Worm (Caenorhabditis elegans): Measurements from ENCODE around the gene F52H2.3.

F52H2.3 gene

ce11 chrX:2527877-2528276 lies 13.0 kb downstream of the F52H2.3 start (continued):
- TF ChIP-seq madf-6 (GFP tag; IDR thresholded peaks at IDR 0.05) = no peak; the same call in 1 of the 2 replicates
- no peak for TF ChIP-seq cebp-1 (GFP tag; IDR thresholded peaks at IDR 0.05)
- peak; percentile 56 for TF ChIP-seq cebp-1 (tag; optimal IDR thresholded peaks at IDR 0.05)
- peak; percentile 45; the same call in 1 of the 2 replicates for TF ChIP-seq mcd-1 (GFP tag; IDR thresholded peaks at IDR 0.05)
- TF ChIP-seq nhr-90 (tag; optimal IDR thresholded peaks at IDR 0.05) = peak; percentile 71

ce11 chrX:2527194-2527593 lies 13.7 kb downstream of the F52H2.3 start:
- no peak for TF ChIP-seq C17E4.6 (GFP tag; IDR thresholded peaks at IDR 0.05)
- TF ChIP-seq B0019.2 (GFP tag; conservative IDR thresholded peaks at IDR 0.05) = no peak
- TF ChIP-seq B0035.1 (tag; optimal IDR thresholded peaks at IDR 0.05) = no peak
- TF ChIP-seq ztf-18 (tag; optimal IDR thresholded peaks at IDR 0.05) = no peak
- TF ChIP-seq madf-3 (GFP tag; IDR thresholded peaks at IDR 0.05) = no peak
- TF ChIP-seq repo-1 (tag; optimal IDR thresholded peaks at IDR 0.05) = no peak
- TF ChIP-seq K11D2.4 (GFP tag; IDR thresholded peaks at IDR 0.05) = no peak
- TF ChIP-seq nhr-120 (GFP tag; IDR thresholded peaks at IDR 0.05) = no peak
- no peak for TF ChIP-seq F49E8.2 (tag; optimal IDR thresholded peaks at IDR 0.05; ENCODE audit: insufficient read depth)
- TF ChIP-seq dpff-1 (tag; optimal IDR thresholded peaks at IDR 0.05) = no peak
- TF ChIP-seq akir-1 (GFP tag; optimal IDR thresholded peaks at IDR 0.05) = no peak
- no peak for TF ChIP-seq K12H6.12 (tag; optimal IDR thresholded peaks at IDR 0.05)

ce11 chrX:2526078-2526477 lies 14.8 kb downstream of the F52H2.3 start:
- TF ChIP-seq F33H1.4 (GFP tag; IDR thresholded peaks at IDR 0.05) = no peak
- TF ChIP-seq unc-130 (GFP tag; optimal IDR thresholded peaks at IDR 0.05) = no peak
- TF ChIP-seq die-1 (tag; optimal IDR thresholded peaks at IDR 0.05) = peak; percentile 64
- no peak for TF ChIP-seq C17E4.6 (GFP tag; IDR thresholded peaks at IDR 0.05)
- 0 out of 2 replicates have a peak, but pooled peaks have one; percentile 13 for TF ChIP-seq dox-1 (GFP tag; IDR thresholded peaks at IDR 0.05)
- TF ChIP-seq mxl-1 (tag; optimal IDR thresholded peaks at IDR 0.05) = peak; percentile 29
- TF ChIP-seq lin-54 (GFP tag; optimal IDR thresholded peaks at IDR 0.05) = peak; percentile 24
- TF ChIP-seq aptf-3 (GFP tag; IDR thresholded peaks at IDR 0.05) = no peak
- no peak for TF ChIP-seq mcd-1 (GFP tag; IDR thresholded peaks at IDR 0.05)
- TF ChIP-seq bed-2 (GFP tag; IDR thresholded peaks at IDR 0.05) = no peak
- peak; percentile 62; the same call in 1 of the 2 replicates for TF ChIP-seq pbrm-1 (GFP tag; IDR thresholded peaks at IDR 0.05)
- no peak for TF ChIP-seq nhr-80 (tag; optimal IDR thresholded peaks at IDR 0.05)
- no peak for TF ChIP-seq ZK185.1 (tag; optimal IDR thresholded peaks at IDR 0.05; ENCODE audit: poor library complexity, severe bottlenecking)
- TF ChIP-seq snpc-3.4 (tag; optimal IDR thresholded peaks at IDR 0.05) = peak; percentile 60
- no peak for TF ChIP-seq let-526 (GFP tag; IDR thresholded peaks at IDR 0.05)
- peak; percentile 31 for TF ChIP-seq snpc-4 (GFP tag; optimal IDR thresholded peaks at IDR 0.05)
- peak in 2 of 4 experiments; percentile 31 to 64 for TF ChIP-seq snpc-4 (tag; optimal IDR thresholded peaks at IDR 0.05)
- TF ChIP-seq bed-1 (GFP tag; IDR thresholded peaks at IDR 0.05) = no peak
- TF ChIP-seq F39B2.1 (GFP tag; IDR thresholded peaks at IDR 0.05) = no peak
- no peak for TF ChIP-seq mes-4 (tag; optimal IDR thresholded peaks at IDR 0.05)
- TF ChIP-seq ztf-22 (GFP tag; optimal IDR thresholded peaks at IDR 0.05) = no peak
- peak; percentile 74 for TF ChIP-seq lin-26 (GFP tag; IDR thresholded peaks at IDR 0.05)
- TF ChIP-seq snpc-1.3 (tag; optimal IDR thresholded peaks at IDR 0.05; ENCODE audit: insufficient read depth) = peak; percentile 61
- 0 out of 2 replicates have a peak, but pooled peaks have one; percentile 22 for TF ChIP-seq ekl-4 (GFP tag; IDR thresholded peaks at IDR 0.05)
- TF ChIP-seq snpc-1.1 (tag; optimal IDR thresholded peaks at IDR 0.05; ENCODE audit: insufficient read depth) = no peak
- TF ChIP-seq lir-1 (GFP tag; conservative IDR thresholded peaks at IDR 0.05) = no peak
- 0 out of 2 replicates have a peak, but pooled peaks have one; percentile 50 for TF ChIP-seq ztf-25 (GFP tag; IDR thresholded peaks at IDR 0.05)
- TF ChIP-seq lag-1 (GFP tag; IDR thresholded peaks at IDR 0.05) = no peak
- TF ChIP-seq F57A8.1 (GFP tag; optimal IDR thresholded peaks at IDR 0.05) = no peak
- TF ChIP-seq hmg-1.2 (GFP tag; IDR thresholded peaks at IDR 0.05) = peak; percentile 47
- no peak for TF ChIP-seq unc-62 (GFP tag; optimal IDR thresholded peaks at IDR 0.05)
